Worm (Caenorhabditis elegans) whole organism, L4 larva: ENCODE results near the gene rpl-36.

ENCODE experiments used
- F44E2.7 ChIP-seq: fragments of 200-800 bp; sonication (Bioruptor generic); IDR thresholded peaks from 2 replicates; pipeline ENCODE4 v2.1.2; 2022; ENCODE audit warnings: missing genetic modification characterization, missing compliant biosample characterization
- R02D3.7 ChIP-seq: fragments of 150-350 bp; sonication (generic microtip); optimal IDR thresholded peaks from 3 replicates; lab custom pipeline; 2014; ENCODE audit warnings: missing biosample characterization, missing genetic modification characterization
- T26A8.4 ChIP-seq: fragments of 200-800 bp; sonication (Bioruptor generic); IDR thresholded peaks from 2 replicates; pipeline ENCODE4 v1.3.6; 2022; ENCODE audit warnings: missing genetic modification characterization, missing compliant biosample characterization
- Y5F2A.4 ChIP-seq: fragments of 200-800 bp; sonication (Bioruptor generic); optimal IDR thresholded peaks from 2 replicates; lab custom pipeline; 2018; ENCODE audit warnings: mild to moderate bottlenecking, missing genetic modification characterization, missing compliant biosample characterization
- Y75B8A.6 ChIP-seq: fragments of 200-800 bp; sonication (Bioruptor generic); IDR thresholded peaks from 2 replicates; pipeline ENCODE4 v1.3.6; 2022; ENCODE audit warnings: missing genetic modification reagents, missing genetic modification characterization, missing compliant biosample characterization
- aha-1 ChIP-seq: fragments of 150-350 bp; peaks from one replicate; lab custom pipeline; 2014; ENCODE audit warnings: missing biosample characterization, missing genetic modification characterization
- arid-1 ChIP-seq: fragments of 200-800 bp; sonication (Bioruptor generic); conservative IDR thresholded peaks from 2 replicates; pipeline ENCODE4 v1.3.6; 2022; ENCODE audit warnings: missing genetic modification reagents, missing genetic modification characterization, missing compliant biosample characterization
- ceh-28 ChIP-seq: fragments of 150-350 bp; optimal IDR thresholded peaks from 2 replicates; lab custom pipeline; 2014; ENCODE audit warnings: missing biosample characterization, missing genetic modification reagents, missing genetic modification characterization
- ceh-32 ChIP-seq: sonication (generic microtip); optimal IDR thresholded peaks from 2 replicates; lab custom pipeline; 2016; ENCODE audit warnings: mild to moderate bottlenecking, missing genetic modification characterization, missing compliant biosample characterization; ENCODE audit not compliant: poor library complexity
- ceh-44 ChIP-seq: fragments of 200-800 bp; sonication (Bioruptor generic); IDR thresholded peaks from 2 replicates; pipeline ENCODE4 v1.3.6; 2022; ENCODE audit warnings: missing genetic modification reagents, missing genetic modification characterization, missing compliant biosample characterization
- cey-2 ChIP-seq: sonication (generic microtip); optimal IDR thresholded peaks from 3 replicates; lab custom pipeline; 2017; ENCODE audit warnings: missing genetic modification characterization, mild to moderate bottlenecking, missing compliant biosample characterization, antibody characterized with exemption, borderline replicate concordance; ENCODE audit not compliant: insufficient read depth
- ctbp-1 ChIP-seq: fragments of 200-800 bp; sonication (Bioruptor generic); IDR thresholded peaks from 2 replicates; pipeline ENCODE4 v1.3.6; 2022; ENCODE audit warnings: missing genetic modification reagents, missing genetic modification characterization, missing compliant biosample characterization
- daf-19 ChIP-seq: fragments of 200-800 bp; sonication (Bioruptor generic); conservative IDR thresholded peaks from 2 replicates; pipeline ENCODE4 v1.3.6; 2022; ENCODE audit warnings: missing genetic modification characterization, missing compliant biosample characterization
- daf-8 ChIP-seq: fragments of 200-800 bp; sonication (Bioruptor generic); IDR thresholded peaks from 2 replicates; pipeline ENCODE4 v1.3.6; 2022; ENCODE audit warnings: missing genetic modification characterization, missing compliant biosample characterization
- dmd-8 ChIP-seq: fragments of 200-800 bp; sonication (Bioruptor generic); IDR thresholded peaks from 2 replicates; pipeline ENCODE4 v1.3.6; 2022; ENCODE audit warnings: missing genetic modification characterization, missing compliant biosample characterization
- duxl-1 ChIP-seq: sonication (generic microtip); optimal IDR thresholded peaks from 2 replicates; lab custom pipeline; 2016; ENCODE audit warnings: mild to moderate bottlenecking, missing genetic modification characterization, moderate library complexity, missing compliant biosample characterization; ENCODE audit not compliant: poor library complexity
- hif-1 ChIP-seq, 2 experiments: sonication (generic microtip); optimal IDR thresholded peaks; 2 replicates each; lab custom pipeline; 2016 to 2017; ENCODE audit warnings: missing compliant biosample characterization in 2 of 2, missing genetic modification characterization in 2 of 2, missing genetic modification reagents in 2 of 2, missing genotype in 2 of 2, mild to moderate bottlenecking in 1 of 2
- hmg-1.1 ChIP-seq: fragments of 200-800 bp; sonication (Bioruptor generic); IDR thresholded peaks from 2 replicates; pipeline ENCODE4 v1.3.6; 2022; ENCODE audit warnings: missing genetic modification reagents, missing genetic modification characterization, missing compliant biosample characterization
- lin-13 ChIP-seq: fragments of 150-350 bp; optimal IDR thresholded peaks from 2 replicates; lab custom pipeline; 2014; ENCODE audit warnings: missing biosample characterization, missing genetic modification reagents, missing genetic modification characterization
- lin-38 ChIP-seq: fragments of 200-800 bp; sonication (Bioruptor generic); IDR thresholded peaks from 2 replicates; pipeline ENCODE4 v1.3.6; 2022; ENCODE audit warnings: missing genetic modification reagents, missing genetic modification characterization, missing compliant biosample characterization
- lsy-2 ChIP-seq, 2 experiments: fragments of 150-350 bp in 1 of 2; sonication (generic microtip) in 1 of 2; optimal IDR thresholded peaks; 2 replicates each; lab custom pipeline; 2014 to 2017; ENCODE audit warnings: missing biosample characterization in 2 of 2, missing genetic modification characterization in 2 of 2
- mep-1 ChIP-seq: fragments of 150-350 bp; sonication (generic microtip); optimal IDR thresholded peaks from 3 replicates; lab custom pipeline; 2014; ENCODE audit warnings: missing biosample characterization, missing genetic modification characterization
- mxl-2 ChIP-seq: fragments of 200-800 bp; sonication (Bioruptor generic); conservative IDR thresholded peaks from 2 replicates; pipeline ENCODE4 v1.3.6; 2022; ENCODE audit warnings: missing genetic modification reagents, missing genetic modification characterization, missing compliant biosample characterization
- mxl-3 ChIP-seq: fragments of 200-800 bp; sonication (Bioruptor generic); optimal IDR thresholded peaks from 2 replicates; lab custom pipeline; 2018; ENCODE audit warnings: mild to moderate bottlenecking, missing genetic modification characterization, missing compliant biosample characterization
- nhr-11 ChIP-seq: fragments of 150-350 bp; optimal IDR thresholded peaks from 2 replicates; lab custom pipeline; 2014; ENCODE audit warnings: missing biosample characterization, missing genetic modification characterization
- nhr-237 ChIP-seq: sonication (generic microtip); optimal IDR thresholded peaks from 2 replicates; lab custom pipeline; 2017; ENCODE audit warnings: missing biosample characterization, missing genetic modification characterization
- nhr-28 ChIP-seq: fragments of 150-350 bp; optimal IDR thresholded peaks from 2 replicates; lab custom pipeline; 2014; ENCODE audit warnings: missing biosample characterization, missing genetic modification characterization
- pqm-1 ChIP-seq: sonication (generic microtip); optimal IDR thresholded peaks from 2 replicates; lab custom pipeline; 2017; ENCODE audit warnings: missing biosample characterization, missing genetic modification characterization
- saeg-2 ChIP-seq: fragments of 200-800 bp; sonication (Bioruptor generic); IDR thresholded peaks from 2 replicates; pipeline ENCODE4 v1.3.6; 2022; ENCODE audit warnings: missing genetic modification reagents, missing genetic modification characterization, missing compliant biosample characterization
- tra-1 ChIP-seq: fragments of 200-800 bp; sonication (Bioruptor generic); IDR thresholded peaks from 2 replicates; pipeline ENCODE4 v1.3.6; 2022; ENCODE audit warnings: missing genetic modification reagents, missing genetic modification characterization, missing compliant biosample characterization
- unc-130 ChIP-seq: sonication (generic microtip); optimal IDR thresholded peaks from 2 replicates; lab custom pipeline; 2016; ENCODE audit warnings: missing genetic modification reagents, missing genetic modification characterization, missing compliant biosample characterization
- unc-39 ChIP-seq: sonication (generic microtip); optimal IDR thresholded peaks from 2 replicates; lab custom pipeline; 2017; ENCODE audit warnings: missing biosample characterization, missing genetic modification characterization
- unc-62 ChIP-seq, 3 experiments: fragments of 150-350 bp in 1 of 3; sonication (generic microtip); optimal IDR thresholded peaks in 2 of 3; peaks in 1 of 3; 1 replicate in 1 of 3; 2 replicates in 2 of 3; lab custom pipeline; 2014 to 2017; ENCODE audit warnings: missing biosample characterization in 3 of 3, missing genetic modification characterization in 3 of 3, missing genetic modification reagents in 3 of 3, missing genotype in 1 of 3
- zip-11 ChIP-seq: fragments of 200-800 bp; sonication (Bioruptor generic); IDR thresholded peaks from 2 replicates; pipeline ENCODE4 v1.3.6; 2022; ENCODE audit warnings: missing genetic modification characterization, missing compliant biosample characterization

The rpl-36 gene

ce11 chrIII:7142172-7142601 is 37.9 kb upstream of the rpl-36 start (continued):
- peak; percentile 62 for TF ChIP-seq arid-1
- peak; percentile 39; the same call in 1 of the 2 replicates for TF ChIP-seq tra-1 (GFP tag; lab: Robert Waterston, UW)
- no peak for TF ChIP-seq Y5F2A.4 (GFP tag; lab: Kevin White, UChicago)
- TF ChIP-seq Y75B8A.6 (GFP tag; lab: Robert Waterston, UW), result no peak
- TF ChIP-seq duxl-1 (tag; lab: Kevin White, UChicago), result peak; percentile 33
- TF ChIP-seq F44E2.7 (GFP tag; lab: Robert Waterston, UW), result no peak
- TF ChIP-seq dmd-8 (GFP tag; lab: Robert Waterston, UW), result no peak
- no peak for TF ChIP-seq mxl-2 (GFP tag; lab: Robert Waterston, UW)
- TF ChIP-seq pqm-1 (tag; lab: Kevin White, UChicago), result no peak
- no peak for TF ChIP-seq unc-39 (tag; lab: Kevin White, UChicago)
- no peak for TF ChIP-seq hif-1 (tag; optimal IDR thresholded peaks at IDR 0.05; lab: Kevin White, UChicago)
- no peak for TF ChIP-seq ceh-32 (tag; lab: Kevin White, UChicago)
- TF ChIP-seq mep-1 (tag; lab: Kevin White, UChicago), result no peak
- TF ChIP-seq R02D3.7 (tag; lab: Kevin White, UChicago), result no peak
- TF ChIP-seq mxl-3 (GFP tag; lab: Kevin White, UChicago), result no peak
- peak; percentile 39 for TF ChIP-seq lin-13 (GFP tag; lab: Kevin White, UChicago)
- TF ChIP-seq lsy-2 (tag; optimal IDR thresholded peaks at IDR 0.05; lab: Kevin White, UChicago), result peak in 1 of 2 experiments; percentile 56
- no peak for TF ChIP-seq unc-130 (GFP tag; lab: Kevin White, UChicago)
- no peak for TF ChIP-seq hmg-1.1 (GFP tag; lab: Robert Waterston, UW)
- TF ChIP-seq aha-1 (tag; lab: Kevin White, UChicago), result no peak
- TF ChIP-seq nhr-237 (tag; lab: Kevin White, UChicago), result no peak
- TF ChIP-seq ctbp-1 (GFP tag; lab: Robert Waterston, UW), result no peak

ce11 chrIII:7144749-7145148 is 35.3 kb upstream of the rpl-36 start, which contains the start of gene glr-2:
Gene glr-2, minus strand, starts transcription at chrIII:7144959.
- TF ChIP-seq saeg-2 (GFP tag; lab: Robert Waterston, UW) (no peak), cey-2 (tag; lab: Kevin White, UChicago) (no peak), R02D3.7 (tag; lab: Kevin White, UChicago) (no peak), nhr-28 (tag; lab: Kevin White, UChicago) (no peak), lin-13 (GFP tag; lab: Kevin White, UChicago) (no peak), daf-8 (no peak), daf-19 (GFP tag; lab: Robert Waterston, UW) (no peak), nhr-11 (tag; lab: Kevin White, UChicago) (no peak), lin-38 (no peak; the same call in 1 of the 2 replicates), ceh-28 (no peak)

- 0 out of 2 replicates have a peak, but pooled peaks have one; percentile 12 for TF ChIP-seq T26A8.4 (GFP tag; lab: Robert Waterston, UW)
- peak; percentile 91 for TF ChIP-seq aha-1 (tag; lab: Kevin White, UChicago)
- no peak for TF ChIP-seq duxl-1 (tag; lab: Kevin White, UChicago)
These were observed 33.7 kb upstream of the rpl-36 start for ce11 chrIII:7146341-7146740.

ce11 chrIII:7148191-7148590 is 31.9 kb upstream of the rpl-36 start:
- TF ChIP-seq ceh-44 (no peak), aha-1 (tag; lab: Kevin White, UChicago) (peak; percentile 77)

- TF ChIP-seq aha-1 (tag; lab: Kevin White, UChicago) (peak; percentile 91), unc-62 (GFP tag; optimal IDR thresholded peaks at IDR 0.05 in 1 of 2; lab: Kevin White, UChicago) (peak in 1 of 2 experiments; percentile 54), unc-62 (tag; optimal IDR thresholded peaks at IDR 0.05; lab: Kevin White, UChicago) (no peak), zip-11 (GFP tag; lab: Robert Waterston, UW) (no peak)
These were observed 29.9 kb upstream of the rpl-36 start for ce11 chrIII:7150162-7150561.
